Fruit fly (Drosophila melanogaster) whole organism: ENCODE measurements around the gene CG31493.

ENCODE experiments used
- Dll ChIP-seq: fragments of >200 bp; optimal IDR thresholded peaks from 2 replicates; lab custom pipeline; 2017
- EcR ChIP-seq, 2 experiments: fragments of >200 bp; optimal IDR thresholded peaks; 2 replicates each; lab custom pipeline; 2017; ENCODE audit warnings: missing biosample characterization in 2 of 2, missing genetic modification characterization in 2 of 2, missing genetic modification reagents in 2 of 2
- pan ChIP-seq: fragments of >200 bp; optimal IDR thresholded peaks from 2 replicates; lab custom pipeline; 2017
- psq ChIP-seq: fragments of >200 bp; optimal IDR thresholded peaks from 2 replicates; lab custom pipeline; 2017
- usp ChIP-seq: fragments of >200 bp; optimal IDR thresholded peaks from 2 replicates; lab custom pipeline; 2017; ENCODE audit warnings: missing biosample characterization, missing genetic modification characterization, mixed read lengths

dm6 chr3R:7157102-7157501, 25.7 kb downstream of the CG31493 start:
- TF ChIP-seq EcR (GFP tag; optimal IDR thresholded peaks at IDR 0.05; lab: Kevin White, UChicago) (no peak), pan (lab: Kevin White, UChicago) (no peak), Dll (lab: Kevin White, UChicago) (no peak), usp (no peak), psq (lab: Kevin White, UChicago) (no peak)
